Worm (Caenorhabditis elegans) whole organism, L4 larva: Measurements from ENCODE around the gene C17G1.14.
"Not testable (repeated sequence)": the region's sequence is repeated elsewhere in the genome, so short reads cannot be mapped to it uniquely, and the experiment has no call there.

ENCODE experiments used
- aha-1 ChIP-seq: fragments of 150-350 bp; peaks from one replicate; lab custom pipeline; 2014; ENCODE audit warnings: missing biosample characterization, missing genetic modification characterization
- ama-1 ChIP-seq: fragments of 150-350 bp; optimal IDR thresholded peaks from 2 replicates; lab custom pipeline; 2014; ENCODE audit warnings: inconsistent platforms, mixed read lengths
- daf-12 ChIP-seq: fragments of 150-350 bp; optimal IDR thresholded peaks from 2 replicates; lab custom pipeline; 2014; ENCODE audit warnings: missing biosample characterization, missing genetic modification reagents, missing genetic modification characterization
- lir-3 ChIP-seq: sonication (generic microtip); optimal IDR thresholded peaks from 2 replicates; lab custom pipeline; 2016; ENCODE audit warnings: mild to moderate bottlenecking, missing genetic modification characterization, missing compliant biosample characterization
- nhr-11 ChIP-seq: fragments of 150-350 bp; optimal IDR thresholded peaks from 2 replicates; lab custom pipeline; 2014; ENCODE audit warnings: missing biosample characterization, missing genetic modification characterization
- nhr-6 ChIP-seq: fragments of 150-350 bp; optimal IDR thresholded peaks from 2 replicates; lab custom pipeline; 2014; ENCODE audit warnings: missing biosample characterization, missing genetic modification characterization
- unc-39 ChIP-seq: sonication (generic microtip); optimal IDR thresholded peaks from 2 replicates; lab custom pipeline; 2017; ENCODE audit warnings: missing biosample characterization, missing genetic modification characterization

ce11 chrX:9956537-9956936 lies 17.9 kb downstream of the C17G1.14 start:
- not testable (repeated sequence) for TF ChIP-seq ama-1 (lab: Kevin White, UChicago); daf-12 (tag; lab: Kevin White, UChicago); nhr-6; lir-3; unc-39 (tag; lab: Kevin White, UChicago); nhr-11 (tag; lab: Kevin White, UChicago)
- peak; percentile 82 for TF ChIP-seq aha-1 (tag; lab: Kevin White, UChicago)
